Fruit fly (Drosophila melanogaster) whole organism, embryonic: ENCODE data around the gene Kyat.

Experiments used
- Aef1 ChIP-seq: fragments of 200-800 bp; sonication (Bioruptor generic); IDR thresholded peaks from 3 replicates; pipeline ENCODE4 v1.3.6; 2022; ENCODE audit warnings: missing biosample characterization, missing genetic modification characterization
- CG1024 ChIP-seq: fragments of 200-800 bp; sonication (Bioruptor generic); IDR thresholded peaks from 2 replicates; pipeline ENCODE4 v1.3.6; 2022; ENCODE audit warnings: missing biosample characterization, missing genetic modification characterization
- CG10321 ChIP-seq: fragments of 200-800 bp; sonication (Bioruptor generic); IDR thresholded peaks from 2 replicates; pipeline ENCODE4 v1.3.6; 2022; ENCODE audit warnings: missing biosample characterization, missing genetic modification characterization
- CG10543 ChIP-seq: fragments of 200-800 bp; sonication (Bioruptor generic); optimal IDR thresholded peaks from 3 replicates; lab custom pipeline; 2017; ENCODE audit warnings: missing biosample characterization, mild to moderate bottlenecking, missing genetic modification characterization, moderate library complexity
- CG10654 ChIP-seq: fragments of 200-800 bp; sonication (Bioruptor generic); optimal IDR thresholded peaks from 2 replicates; lab custom pipeline; 2016; ENCODE audit warnings: missing biosample characterization, missing genetic modification characterization
- CG11456 ChIP-seq: fragments of 200-800 bp; sonication (Bioruptor generic); IDR thresholded peaks from 3 replicates; pipeline ENCODE4 v1.3.6; 2022; ENCODE audit warnings: missing biosample characterization, missing genetic modification characterization
- CG12104 ChIP-seq: fragments of 200-800 bp; sonication (Bioruptor generic); optimal IDR thresholded peaks from 3 replicates; lab custom pipeline; 2016; ENCODE audit warnings: missing biosample characterization, missing genetic modification characterization
- CG13775 ChIP-seq: fragments of 200-800 bp; sonication (Bioruptor generic); optimal IDR thresholded peaks from 3 replicates; lab custom pipeline; 2017; ENCODE audit warnings: missing biosample characterization, mild to moderate bottlenecking, missing genetic modification characterization
- CG1792 ChIP-seq: fragments of 200-800 bp; sonication (Bioruptor generic); optimal IDR thresholded peaks from 2 replicates; lab custom pipeline; 2016; ENCODE audit warnings: missing biosample characterization, missing genetic modification characterization
- CG18011 ChIP-seq: fragments of 200-800 bp; sonication (Bioruptor generic); optimal IDR thresholded peaks from 2 replicates; lab custom pipeline; 2017; ENCODE audit warnings: missing biosample characterization, missing genetic modification characterization, mild to moderate bottlenecking, moderate library complexity, missing genotype
- CG2199 ChIP-seq: fragments of 200-800 bp; sonication (Bioruptor generic); IDR thresholded peaks from 3 replicates; pipeline ENCODE4 v1.3.6; 2022; ENCODE audit warnings: missing biosample characterization, missing genetic modification characterization
- CG2202 ChIP-seq: fragments of 200-800 bp; sonication (Bioruptor generic); optimal IDR thresholded peaks from 2 replicates; lab custom pipeline; 2018; ENCODE audit warnings: missing biosample characterization, mild to moderate bottlenecking, missing genetic modification characterization
- CG2889 ChIP-seq: fragments of 200-800 bp; sonication (Bioruptor generic); IDR thresholded peaks from 3 replicates; pipeline ENCODE4 v1.3.6; 2022; ENCODE audit warnings: missing biosample characterization, missing genetic modification characterization
- CG3065 ChIP-seq: fragments of 200-800 bp; sonication (Bioruptor generic); optimal IDR thresholded peaks from 2 replicates; lab custom pipeline; 2016; ENCODE audit warnings: missing biosample characterization, missing genetic modification characterization
- CG32532 ChIP-seq: fragments of 200-800 bp; sonication (Bioruptor generic); IDR thresholded peaks from 2 replicates; pipeline ENCODE4 v1.3.6; 2022; ENCODE audit warnings: missing biosample characterization, missing genetic modification characterization
- CG3995 ChIP-seq: fragments of 200-800 bp; sonication (Bioruptor generic); optimal IDR thresholded peaks from 3 replicates; lab custom pipeline; 2016; ENCODE audit warnings: missing biosample characterization, missing genetic modification characterization
- CG4707 ChIP-seq: fragments of 200-800 bp; sonication (Bioruptor generic); optimal IDR thresholded peaks from 2 replicates; lab custom pipeline; 2018; ENCODE audit warnings: missing biosample characterization, mild to moderate bottlenecking, missing genetic modification characterization, moderate library complexity
- CG7786 ChIP-seq: fragments of 200-800 bp; sonication (Bioruptor generic); optimal IDR thresholded peaks from 2 replicates; lab custom pipeline; 2016; ENCODE audit warnings: missing biosample characterization, missing genetic modification characterization
- CG7839 ChIP-seq: fragments of 200-800 bp; sonication (Bioruptor generic); optimal IDR thresholded peaks from 3 replicates; lab custom pipeline; 2018; ENCODE audit warnings: missing biosample characterization, mild to moderate bottlenecking, missing genetic modification characterization, moderate library complexity
- CG8281 ChIP-seq: fragments of 200-800 bp; sonication (Bioruptor generic); optimal IDR thresholded peaks from 2 replicates; lab custom pipeline; 2018; ENCODE audit warnings: missing biosample characterization, mild to moderate bottlenecking, missing genetic modification characterization, moderate library complexity
- CG9609 ChIP-seq: fragments of 200-800 bp; sonication (Bioruptor generic); optimal IDR thresholded peaks from 3 replicates; lab custom pipeline; 2016; ENCODE audit warnings: missing biosample characterization, missing genetic modification characterization
- D19A ChIP-seq: fragments of 200-800 bp; optimal IDR thresholded peaks from 3 replicates; lab custom pipeline; 2019; ENCODE audit warnings: missing biosample characterization, mild to moderate bottlenecking, missing genetic modification characterization, moderate library complexity
- Dad ChIP-seq: fragments of 200-800 bp; sonication (Bioruptor generic); optimal IDR thresholded peaks from 3 replicates; lab custom pipeline; 2016; ENCODE audit warnings: missing biosample characterization, missing genetic modification characterization
- Deaf1 ChIP-seq: fragments of 200-800 bp; optimal IDR thresholded peaks from 3 replicates; lab custom pipeline; 2019; ENCODE audit warnings: missing biosample characterization, mild to moderate bottlenecking, missing genetic modification characterization, moderate library complexity
- HmgD ChIP-seq: fragments of 200-800 bp; sonication (Bioruptor generic); optimal IDR thresholded peaks from 3 replicates; lab custom pipeline; 2016; ENCODE audit warnings: missing biosample characterization, missing genetic modification characterization
- Hmr ChIP-seq: fragments of 200-800 bp; sonication (Bioruptor generic); optimal IDR thresholded peaks from 3 replicates; lab custom pipeline; 2017; ENCODE audit warnings: mild to moderate bottlenecking, missing biosample characterization, missing genetic modification reagents, missing genetic modification characterization
- Kr ChIP-seq: fragments of 200-800 bp; sonication (Bioruptor generic); optimal IDR thresholded peaks from 2 replicates; lab custom pipeline; 2017; ENCODE audit warnings: missing biosample characterization, mild to moderate bottlenecking, missing genetic modification characterization
- Lpt ChIP-seq: fragments of >200 bp; optimal IDR thresholded peaks from 2 replicates; lab custom pipeline; 2018; ENCODE audit warnings: missing biosample characterization, missing genetic modification characterization
- MTF-1 ChIP-seq: fragments of 200-800 bp; sonication (Bioruptor generic); optimal IDR thresholded peaks from 2 replicates; lab custom pipeline; 2018; ENCODE audit warnings: missing biosample characterization, mild to moderate bottlenecking, missing genetic modification characterization, borderline replicate concordance
- Myb ChIP-seq: fragments of 200-800 bp; sonication (Bioruptor generic); optimal IDR thresholded peaks from 2 replicates; lab custom pipeline; 2016; ENCODE audit warnings: missing biosample characterization, missing genetic modification characterization
- NFAT ChIP-seq: fragments of 200-800 bp; sonication (Bioruptor generic); IDR thresholded peaks from 2 replicates; pipeline ENCODE4 v1.3.6; 2022; ENCODE audit warnings: missing biosample characterization, missing genetic modification characterization
- ase ChIP-seq: fragments of 200-800 bp; sonication (Bioruptor generic); IDR thresholded peaks from 3 replicates; pipeline ENCODE4 v1.3.6; 2022; ENCODE audit warnings: missing biosample characterization, missing genetic modification characterization
- cad ChIP-seq: fragments of >200 bp; optimal IDR thresholded peaks from 2 replicates; lab custom pipeline; 2017; ENCODE audit warnings: missing biosample characterization, missing genetic modification characterization
- cato ChIP-seq: fragments of 200-800 bp; sonication (Bioruptor generic); optimal IDR thresholded peaks from 2 replicates; lab custom pipeline; 2016; ENCODE audit warnings: missing biosample characterization, missing genetic modification characterization, borderline replicate concordance
- crp ChIP-seq, 2 experiments: fragments of 200-800 bp; sonication (Bioruptor generic); optimal IDR thresholded peaks; 2 replicates in 1 of 2; 3 replicates in 1 of 2; lab custom pipeline; 2017; ENCODE audit warnings: missing biosample characterization in 2 of 2, missing genetic modification characterization in 2 of 2, mild to moderate bottlenecking in 1 of 2, moderate library complexity in 1 of 2
- disco-r ChIP-seq: fragments of 200-800 bp; sonication (Bioruptor generic); optimal IDR thresholded peaks from 2 replicates; lab custom pipeline; 2016; ENCODE audit warnings: missing biosample characterization, missing genetic modification characterization
- fd64A ChIP-seq: fragments of 200-800 bp; sonication (Bioruptor generic); optimal IDR thresholded peaks from 3 replicates; lab custom pipeline; 2018; ENCODE audit warnings: missing biosample characterization, mild to moderate bottlenecking, missing genetic modification characterization
- gt ChIP-seq: fragments of 200-800 bp; sonication (Bioruptor generic); IDR thresholded peaks from 2 replicates; pipeline ENCODE4 v1.3.6; 2022; ENCODE audit warnings: missing biosample characterization, missing genetic modification characterization
- kay ChIP-seq: fragments of 200-800 bp; sonication (Bioruptor generic); optimal IDR thresholded peaks from 2 replicates; lab custom pipeline; 2016; ENCODE audit warnings: missing biosample characterization, missing genetic modification characterization
- ken ChIP-seq: fragments of 200-800 bp; sonication (Bioruptor generic); IDR thresholded peaks from 3 replicates; pipeline ENCODE4 v1.3.6; 2022; ENCODE audit warnings: missing biosample characterization, missing genetic modification characterization
- klu ChIP-seq: fragments of 200-800 bp; sonication (Bioruptor generic); IDR thresholded peaks from 2 replicates; pipeline ENCODE4 v1.3.6; 2022; ENCODE audit warnings: missing biosample characterization, missing genetic modification characterization
- odd ChIP-seq: fragments of 200-800 bp; sonication (Bioruptor generic); optimal IDR thresholded peaks from 2 replicates; lab custom pipeline; 2017; ENCODE audit warnings: missing biosample characterization, mild to moderate bottlenecking, missing genetic modification characterization
- pan ChIP-seq, 4 experiments: fragments of >200 bp in 3 of 4; fragments of 200-800 bp in 1 of 4; sonication (Bioruptor generic) in 1 of 4; optimal IDR thresholded peaks in 3 of 4; IDR thresholded peaks in 1 of 4; 2 replicates each; pipeline versions ENCODE4 v1.3.6 to Lab custom; 2017 to 2022; ENCODE audit warnings: missing biosample characterization in 2 of 4, missing genetic modification characterization in 2 of 4, mixed read lengths in 1 of 4
- phol ChIP-seq: fragments of 200-800 bp; sonication (Bioruptor generic); optimal IDR thresholded peaks from 3 replicates; lab custom pipeline; 2018; ENCODE audit warnings: missing biosample characterization, mild to moderate bottlenecking, missing genetic modification characterization, moderate library complexity
- ranshi ChIP-seq: fragments of 200-800 bp; sonication (Bioruptor generic); IDR thresholded peaks from 2 replicates; pipeline ENCODE4 v1.3.6; 2022; ENCODE audit warnings: missing biosample characterization, missing genetic modification characterization
- run ChIP-seq: fragments of 200-800 bp; sonication (Bioruptor generic); optimal IDR thresholded peaks from 3 replicates; lab custom pipeline; 2018; ENCODE audit warnings: missing biosample characterization, mild to moderate bottlenecking, missing genetic modification characterization
- sd ChIP-seq: fragments of 200-800 bp; sonication (Bioruptor generic); optimal IDR thresholded peaks from 3 replicates; lab custom pipeline; 2018; ENCODE audit warnings: missing biosample characterization, mild to moderate bottlenecking, missing genetic modification characterization, moderate library complexity
- ssp ChIP-seq: fragments of 200-800 bp; sonication (Bioruptor generic); IDR thresholded peaks from 2 replicates; pipeline ENCODE4 v1.3.6; 2022; ENCODE audit warnings: missing biosample characterization, missing genetic modification characterization
- trh ChIP-seq: fragments of 200-800 bp; sonication (Bioruptor generic); optimal IDR thresholded peaks from 2 replicates; lab custom pipeline; 2016; ENCODE audit warnings: missing biosample characterization, missing genetic modification characterization
- tup ChIP-seq: fragments of 200-800 bp; sonication (Bioruptor generic); optimal IDR thresholded peaks from 2 replicates; lab custom pipeline; 2016; ENCODE audit warnings: missing biosample characterization, mild to moderate bottlenecking, missing genetic modification characterization, moderate library complexity
- yki ChIP-seq: fragments of >200 bp; optimal IDR thresholded peaks from 3 replicates; lab custom pipeline; 2018
- z ChIP-seq: fragments of 200-800 bp; sonication (Bioruptor generic); IDR thresholded peaks from 3 replicates; pipeline ENCODE4 v1.3.6; 2022; ENCODE audit warnings: missing biosample characterization, missing genetic modification characterization

The Kyat gene

DNA sequence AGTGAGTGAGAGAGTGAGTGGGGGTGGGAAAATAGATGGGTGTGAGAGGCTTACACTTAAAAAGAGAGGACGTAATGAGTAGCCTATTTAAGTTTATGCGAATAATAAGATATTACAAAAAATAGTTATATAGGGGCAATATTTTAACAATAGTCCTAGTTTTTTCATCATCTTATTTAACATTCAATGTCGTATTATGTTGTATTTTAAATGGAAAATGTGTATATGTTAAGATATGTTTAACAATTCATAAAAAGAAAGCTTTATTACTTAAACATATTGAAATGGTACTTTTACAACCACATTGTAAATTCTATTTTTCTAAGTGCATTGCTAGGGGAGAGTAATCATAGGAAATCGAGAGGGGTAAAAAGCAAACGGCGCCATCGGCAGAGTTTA, 48.3 kb downstream of the Kyat start (continued):
- TF ChIP-seq Lpt (GFP tag; lab: Kevin White, UChicago) (no peak), Hmr (GFP tag; lab: Kevin White, UChicago) (peak; percentile 84), klu (peak; percentile 24; the same call in 1 of the 2 replicates), CG2202 (tag; lab: Kevin White, UChicago) (peak; percentile 20), CG13775 (peak; percentile 56), disco-r (peak; percentile 4), z (GFP tag; lab: Robert Waterston, UW) (no peak), MTF-1 (GFP tag; lab: Kevin White, UChicago) (no peak), CG18011 (GFP tag; lab: Kevin White, UChicago) (no peak), kay (GFP tag; lab: Kevin White, UChicago) (peak; percentile 1), ken (no peak), CG32532 (GFP tag; lab: Robert Waterston, UW) (no peak), trh (GFP tag; lab: Kevin White, UChicago) (no peak), fd64A (no peak), CG7786 (GFP tag; lab: Kevin White, UChicago) (peak; percentile 30), CG8281 (tag; lab: Kevin White, UChicago) (peak; percentile 49), cato (GFP tag; lab: Kevin White, UChicago) (no peak), CG4707 (GFP tag; lab: Kevin White, UChicago) (no peak), CG3065 (GFP tag; lab: Kevin White, UChicago) (peak; percentile 20), CG12104 (peak; percentile 61), Aef1 (peak; percentile 45; the same call in 1 of the 3 replicates), crp (GFP tag; optimal IDR thresholded peaks at IDR 0.05; lab: Kevin White, UChicago) (no peak), yki (lab: Kevin White, UChicago) (no peak), Kr (GFP tag; lab: Kevin White, UChicago) (no peak), cad (GFP tag; lab: Kevin White, UChicago) (no peak), CG1792 (GFP tag; lab: Kevin White, UChicago) (peak; percentile 30), sd (tag; lab: Kevin White, UChicago) (peak; percentile 4), CG10543 (peak; percentile 75), phol (peak; percentile 74), odd (GFP tag; lab: Kevin White, UChicago) (peak; percentile 68), Myb (GFP tag; lab: Kevin White, UChicago) (no peak), pan (optimal IDR thresholded peaks at IDR 0.05; lab: Kevin White, UChicago) (no peak), pan (GFP tag; optimal IDR thresholded peaks at IDR 0.05 in 1 of 2, IDR thresholded peaks at IDR 0.05 in 1 of 2) (peak in 1 of 2 experiments; percentile 60), Dad (GFP tag; lab: Kevin White, UChicago) (no peak), CG10654 (GFP tag; lab: Kevin White, UChicago) (peak; percentile 33), run (tag; lab: Kevin White, UChicago) (peak; percentile 61), ssp (GFP tag; lab: Robert Waterston, UW) (peak; percentile 11; the same call in 1 of the 2 replicates), gt (GFP tag; lab: Robert Waterston, UW) (no peak), Deaf1 (tag; lab: Kevin White, UChicago) (peak; percentile 40), CG11456 (GFP tag; lab: Robert Waterston, UW) (no peak), CG7839 (tag; lab: Kevin White, UChicago) (peak; percentile 86), CG1024 (no peak), CG2889 (GFP tag; lab: Robert Waterston, UW) (no peak), HmgD (GFP tag; lab: Kevin White, UChicago) (no peak), CG3995 (GFP tag; lab: Kevin White, UChicago) (no peak), tup (GFP tag; lab: Kevin White, UChicago) (no peak), ase (GFP tag; lab: Robert Waterston, UW) (no peak), ranshi (GFP tag; lab: Robert Waterston, UW) (0 out of 2 replicates have a peak, but pooled peaks have one; percentile 13), D19A (tag; lab: Kevin White, UChicago) (peak; percentile 80), CG2199 (GFP tag; lab: Robert Waterston, UW) (no peak), CG9609 (GFP tag; lab: Kevin White, UChicago) (no peak), CG10321 (GFP tag; lab: Robert Waterston, UW) (no peak), NFAT (GFP tag; lab: Robert Waterston, UW) (no peak)
